Worm (Caenorhabditis elegans) whole organism, late embryonic: ENCODE results near the gene smc-5.

ENCODE experiments used
- C08G9.2 ChIP-seq: sonication (generic microtip); optimal IDR thresholded peaks from 2 replicates; lab custom pipeline; 2016; ENCODE audit warnings: mild to moderate bottlenecking, missing genetic modification characterization, moderate library complexity, missing compliant biosample characterization
- C38D4.7 ChIP-seq: fragments of 200-800 bp; sonication (Bioruptor generic); optimal IDR thresholded peaks from 2 replicates; lab custom pipeline; 2018; ENCODE audit warnings: mild to moderate bottlenecking, missing genetic modification characterization, moderate library complexity, missing compliant biosample characterization
- F13H6.1 ChIP-seq: sonication (generic microtip); optimal IDR thresholded peaks from 2 replicates; lab custom pipeline; 2016; ENCODE audit warnings: missing genetic modification characterization, missing compliant biosample characterization
- K02D7.2 ChIP-seq: sonication (generic microtip); optimal IDR thresholded peaks from 2 replicates; lab custom pipeline; 2017; ENCODE audit warnings: mild to moderate bottlenecking, missing genetic modification characterization, missing compliant biosample characterization
- Y22D7AL.16 ChIP-seq: sonication (generic microtip); optimal IDR thresholded peaks from 2 replicates; lab custom pipeline; 2016; ENCODE audit warnings: missing genetic modification characterization, missing compliant biosample characterization
- ahr-1 ChIP-seq: sonication (generic microtip); optimal IDR thresholded peaks from 2 replicates; lab custom pipeline; 2016; ENCODE audit warnings: missing genetic modification characterization, missing compliant biosample characterization
- ceh-18 ChIP-seq: sonication (generic microtip); optimal IDR thresholded peaks from 2 replicates; lab custom pipeline; 2016; ENCODE audit warnings: missing genetic modification characterization, missing compliant biosample characterization
- ceh-22 ChIP-seq: sonication (generic microtip); optimal IDR thresholded peaks from 2 replicates; lab custom pipeline; 2017; ENCODE audit warnings: missing biosample characterization, missing genetic modification characterization
- ceh-31 ChIP-seq: sonication (generic microtip); optimal IDR thresholded peaks from 2 replicates; lab custom pipeline; 2016; ENCODE audit warnings: missing genetic modification characterization, missing compliant biosample characterization
- ceh-34 ChIP-seq: sonication (generic microtip); optimal IDR thresholded peaks from 2 replicates; lab custom pipeline; 2016; ENCODE audit warnings: mild to moderate bottlenecking, missing genetic modification characterization, missing compliant biosample characterization
- ceh-6 ChIP-seq: fragments of 200-800 bp; sonication (Bioruptor generic); optimal IDR thresholded peaks from 2 replicates; lab custom pipeline; 2018; ENCODE audit warnings: mild to moderate bottlenecking, missing genetic modification characterization, missing compliant biosample characterization
- che-1 ChIP-seq: sonication (generic microtip); optimal IDR thresholded peaks from 2 replicates; lab custom pipeline; 2016; ENCODE audit warnings: mild to moderate bottlenecking, missing genetic modification characterization, missing compliant biosample characterization
- dve-1 ChIP-seq: sonication (generic microtip); optimal IDR thresholded peaks from 2 replicates; lab custom pipeline; 2017; ENCODE audit warnings: antibody characterized with exemption, mild to moderate bottlenecking, missing genetic modification characterization, missing compliant biosample characterization
- elt-2 ChIP-seq: sonication (generic microtip); optimal IDR thresholded peaks from 2 replicates; lab custom pipeline; 2016; ENCODE audit warnings: missing genetic modification reagents, missing genetic modification characterization, missing compliant biosample characterization
- elt-4 ChIP-seq: sonication (generic microtip); optimal IDR thresholded peaks from 2 replicates; lab custom pipeline; 2016; ENCODE audit warnings: missing genetic modification characterization, missing compliant biosample characterization
- ets-4 ChIP-seq: sonication (generic microtip); optimal IDR thresholded peaks from 2 replicates; lab custom pipeline; 2016; ENCODE audit warnings: missing genetic modification characterization, missing compliant biosample characterization
- eyg-1 ChIP-seq: sonication (generic microtip); optimal IDR thresholded peaks from 2 replicates; lab custom pipeline; 2016; ENCODE audit warnings: missing genotype, missing genetic modification characterization, missing compliant biosample characterization
- fax-1 ChIP-seq: sonication (generic microtip); optimal IDR thresholded peaks from 2 replicates; lab custom pipeline; 2016; ENCODE audit warnings: missing genotype, missing genetic modification characterization, missing compliant biosample characterization
- fkh-10 ChIP-seq: fragments of 150-350 bp; optimal IDR thresholded peaks from 2 replicates; lab custom pipeline; 2014; ENCODE audit warnings: missing biosample characterization, missing genetic modification reagents, missing genetic modification characterization
- fkh-6 ChIP-seq: sonication (generic microtip); optimal IDR thresholded peaks from 2 replicates; lab custom pipeline; 2016; ENCODE audit warnings: missing genetic modification characterization, missing compliant biosample characterization
- hlh-30 ChIP-seq: sonication (generic microtip); optimal IDR thresholded peaks from 2 replicates; lab custom pipeline; 2017; ENCODE audit warnings: antibody characterized with exemption, missing genetic modification characterization, missing compliant biosample characterization; ENCODE audit not compliant: insufficient read depth
- mec-3 ChIP-seq: sonication (generic microtip); optimal IDR thresholded peaks from 2 replicates; lab custom pipeline; 2016; ENCODE audit warnings: borderline replicate concordance, missing genetic modification characterization, missing compliant biosample characterization
- nhr-232 ChIP-seq: sonication (generic microtip); optimal IDR thresholded peaks from 2 replicates; lab custom pipeline; 2016; ENCODE audit warnings: missing genetic modification characterization, missing compliant biosample characterization
- npax-4 ChIP-seq: sonication (generic microtip); optimal IDR thresholded peaks from 2 replicates; lab custom pipeline; 2016; ENCODE audit warnings: missing genetic modification characterization, missing compliant biosample characterization
- pag-3 ChIP-seq: sonication (generic microtip); optimal IDR thresholded peaks from 2 replicates; lab custom pipeline; 2016; ENCODE audit warnings: missing compliant biosample characterization, missing genetic modification characterization, borderline replicate concordance
- pax-1 ChIP-seq: fragments of 150-350 bp; optimal IDR thresholded peaks from 2 replicates; lab custom pipeline; 2014; ENCODE audit warnings: missing biosample characterization, missing genetic modification characterization
- pha-2 ChIP-seq: sonication (generic microtip); optimal IDR thresholded peaks from 2 replicates; lab custom pipeline; 2017; ENCODE audit warnings: mild to moderate bottlenecking, missing genetic modification characterization, missing compliant biosample characterization
- pha-4 ChIP-seq: fragments of 150-350 bp; optimal IDR thresholded peaks from 2 replicates; lab custom pipeline; 2018; ENCODE audit warnings: missing biosample characterization, missing genetic modification reagents, missing genetic modification characterization
- pqm-1 ChIP-seq: sonication (generic microtip); optimal IDR thresholded peaks from 2 replicates; lab custom pipeline; 2016; ENCODE audit warnings: missing genetic modification characterization, missing compliant biosample characterization
- ref-2 ChIP-seq: sonication (generic microtip); optimal IDR thresholded peaks from 2 replicates; lab custom pipeline; 2016; ENCODE audit warnings: missing genetic modification characterization, missing compliant biosample characterization
- rnt-1 ChIP-seq: sonication (generic microtip); optimal IDR thresholded peaks from 2 replicates; lab custom pipeline; 2016; ENCODE audit warnings: missing genetic modification characterization, missing compliant biosample characterization
- sox-2 ChIP-seq: fragments of 200-800 bp; sonication (Bioruptor generic); IDR thresholded peaks from 2 replicates; pipeline ENCODE4 v1.3.6; 2022; ENCODE audit warnings: missing genetic modification reagents, missing genetic modification characterization, missing compliant biosample characterization
- syd-9 ChIP-seq: sonication (generic microtip); optimal IDR thresholded peaks from 2 replicates; lab custom pipeline; 2016; ENCODE audit warnings: mild to moderate bottlenecking, missing genetic modification characterization, moderate library complexity, missing compliant biosample characterization
- tbx-2 ChIP-seq: sonication (generic microtip); optimal IDR thresholded peaks from 2 replicates; lab custom pipeline; 2016; ENCODE audit warnings: missing genetic modification characterization, missing compliant biosample characterization
- tbx-7 ChIP-seq: sonication (generic microtip); optimal IDR thresholded peaks from 2 replicates; lab custom pipeline; 2016; ENCODE audit warnings: missing genotype, missing genetic modification characterization, missing compliant biosample characterization
- unc-3 ChIP-seq, 2 experiments: fragments of 200-800 bp in 1 of 2; sonication (Bioruptor generic) in 1 of 2; sonication (generic microtip) in 1 of 2; conservative IDR thresholded peaks in 1 of 2; optimal IDR thresholded peaks in 1 of 2; 2 replicates each; pipeline versions ENCODE4 v1.3.6 to Lab custom; 2016 to 2022; ENCODE audit warnings: missing compliant biosample characterization in 2 of 2, missing genetic modification characterization in 2 of 2, missing genetic modification reagents in 1 of 2
- unc-86 ChIP-seq: sonication (generic microtip); optimal IDR thresholded peaks from 2 replicates; lab custom pipeline; 2016; ENCODE audit warnings: missing genetic modification characterization, missing compliant biosample characterization
- zip-5 ChIP-seq: sonication (generic microtip); optimal IDR thresholded peaks from 2 replicates; lab custom pipeline; 2016; ENCODE audit warnings: missing genetic modification characterization, missing compliant biosample characterization

Gene smc-5

ce11 chrII:5084225-5084624 is 22.3 kb downstream of the smc-5 start:
- TF ChIP-seq ets-4 (tag; lab: Kevin White, UChicago), result no peak
- TF ChIP-seq rnt-1 (tag; lab: Kevin White, UChicago), result no peak
- peak; percentile 49 for TF ChIP-seq elt-2 (tag; lab: Kevin White, UChicago)

- TF ChIP-seq hlh-30, result no peak
- TF ChIP-seq, all 69 proteins: peak for 0
Measured at ce11 chrII:5085450-5085849, 23.5 kb downstream of the smc-5 start, which contains the start of gene txt-9. txt-9 (plus strand) TSS chrII:5085785.

- no peak for TF ChIP-seq fkh-10
- no peak for TF ChIP-seq fkh-6
- TF ChIP-seq pqm-1 (tag; lab: Kevin White, UChicago), result no peak
- TF ChIP-seq K02D7.2 (tag; lab: Kevin White, UChicago), result no peak
- TF ChIP-seq tbx-2 (tag; lab: Kevin White, UChicago), result no peak
- TF ChIP-seq mec-3 (tag; lab: Kevin White, UChicago), result no peak
- TF ChIP-seq hlh-30, result no peak
- no peak for TF ChIP-seq pax-1 (tag; lab: Kevin White, UChicago)
- TF ChIP-seq Y22D7AL.16 (tag; lab: Kevin White, UChicago), result no peak
Measured at ce11 chrII:5086143-5086542, 24.2 kb downstream of the smc-5 start.

- no peak for TF ChIP-seq unc-3 (GFP tag; conservative IDR thresholded peaks at IDR 0.05; lab: Robert Waterston, UW)
- no peak for TF ChIP-seq unc-3 (tag; optimal IDR thresholded peaks at IDR 0.05; lab: Kevin White, UChicago)
- no peak for TF ChIP-seq elt-2 (tag; lab: Kevin White, UChicago)
- no peak for TF ChIP-seq tbx-2 (tag; lab: Kevin White, UChicago)
- TF ChIP-seq pqm-1 (tag; lab: Kevin White, UChicago), result no peak
- TF ChIP-seq ceh-22, result no peak
- TF ChIP-seq fkh-6, result no peak
- TF ChIP-seq che-1, result no peak
- TF ChIP-seq ahr-1 (tag; lab: Kevin White, UChicago), result no peak
- TF ChIP-seq ref-2 (tag; lab: Kevin White, UChicago), result no peak
- no peak for TF ChIP-seq ceh-18
- TF ChIP-seq ceh-31 (tag; lab: Kevin White, UChicago), result no peak
- no peak for TF ChIP-seq nhr-232 (tag; lab: Kevin White, UChicago)
- TF ChIP-seq F13H6.1 (tag; lab: Kevin White, UChicago), result no peak
- no peak for TF ChIP-seq pha-4 (tag; lab: Kevin White, UChicago)
Measured at ce11 chrII:5091640-5092243, 29.8 kb downstream of the smc-5 start, which contains the start of gene pld-1. pld-1 (minus strand) TSS chrII:5091690.

ce11 chrII:5092362-5093281 is 30.7 kb downstream of the smc-5 start, which contains the start of gene C04G6.2:
C04G6.2 (plus strand) TSS chrII:5093231.
- no peak for TF ChIP-seq ceh-6
- TF ChIP-seq syd-9, result no peak
- TF ChIP-seq unc-3 (GFP tag; conservative IDR thresholded peaks at IDR 0.05; lab: Robert Waterston, UW), result no peak
- TF ChIP-seq unc-3 (tag; optimal IDR thresholded peaks at IDR 0.05; lab: Kevin White, UChicago), result no peak
- no peak for TF ChIP-seq che-1
- no peak for TF ChIP-seq zip-5 (tag; lab: Kevin White, UChicago)
- TF ChIP-seq ceh-34, result no peak
- TF ChIP-seq fax-1 (tag; lab: Kevin White, UChicago), result no peak
- peak; percentile 57 for TF ChIP-seq pha-2 (tag; lab: Kevin White, UChicago)
- peak; percentile 32 for TF ChIP-seq dve-1
- no peak for TF ChIP-seq sox-2 (GFP tag; lab: Robert Waterston, UW)
- TF ChIP-seq tbx-7 (tag; lab: Kevin White, UChicago), result no peak
- TF ChIP-seq npax-4, result no peak
- TF ChIP-seq pax-1 (tag; lab: Kevin White, UChicago), result peak; percentile 42
- no peak for TF ChIP-seq nhr-232 (tag; lab: Kevin White, UChicago)
- peak; percentile 63 for TF ChIP-seq tbx-2 (tag; lab: Kevin White, UChicago)
- peak; percentile 3 for TF ChIP-seq rnt-1 (tag; lab: Kevin White, UChicago)
- no peak for TF ChIP-seq fkh-10
- no peak for TF ChIP-seq ref-2 (tag; lab: Kevin White, UChicago)
- no peak for TF ChIP-seq C08G9.2 (tag; lab: Kevin White, UChicago)
- peak; percentile 56 for TF ChIP-seq ceh-31 (tag; lab: Kevin White, UChicago)
- no peak for TF ChIP-seq ceh-18
- no peak for TF ChIP-seq elt-4
- TF ChIP-seq eyg-1 (tag; lab: Kevin White, UChicago), result no peak
- TF ChIP-seq unc-86 (tag; lab: Kevin White, UChicago), result no peak
- TF ChIP-seq K02D7.2 (tag; lab: Kevin White, UChicago), result no peak
- TF ChIP-seq pag-3 (tag; lab: Kevin White, UChicago), result no peak
- no peak for TF ChIP-seq C38D4.7 (GFP tag; lab: Kevin White, UChicago)
- TF ChIP-seq elt-2 (tag; lab: Kevin White, UChicago), result no peak
- no peak for TF ChIP-seq mec-3 (tag; lab: Kevin White, UChicago)
- TF ChIP-seq hlh-30, result no peak
- no peak for TF ChIP-seq ahr-1 (tag; lab: Kevin White, UChicago)
